Fruit fly (Drosophila melanogaster) whole organism, embryonic: Measurements from ENCODE around the gene CG31104.

Source experiments
- Abd-B ChIP-seq: fragments of 200-800 bp; sonication (Bioruptor generic); optimal IDR thresholded peaks from 2 replicates; lab custom pipeline; 2018; ENCODE audit warnings: missing biosample characterization, mild to moderate bottlenecking, missing genetic modification characterization, moderate library complexity
- Bgb ChIP-seq: fragments of 200-800 bp; sonication (Bioruptor generic); IDR thresholded peaks from 2 replicates; pipeline ENCODE4 v1.3.6; 2022; ENCODE audit warnings: missing biosample characterization, missing genetic modification characterization; ENCODE audit not compliant: partially characterized antibody
- CG10565 ChIP-seq: fragments of 200-800 bp; sonication (Bioruptor generic); optimal IDR thresholded peaks from 3 replicates; lab custom pipeline; 2016; ENCODE audit warnings: missing biosample characterization, mild to moderate bottlenecking, missing genetic modification characterization
- CG11398 ChIP-seq: fragments of 200-800 bp; sonication (Bioruptor generic); optimal IDR thresholded peaks from 2 replicates; lab custom pipeline; 2016; ENCODE audit warnings: missing biosample characterization, missing genetic modification characterization
- CG11456 ChIP-seq: fragments of 200-800 bp; sonication (Bioruptor generic); IDR thresholded peaks from 3 replicates; pipeline ENCODE4 v1.3.6; 2022; ENCODE audit warnings: missing biosample characterization, missing genetic modification characterization
- CG13287 ChIP-seq: fragments of 200-800 bp; sonication (Bioruptor generic); IDR thresholded peaks from 2 replicates; pipeline ENCODE4 v1.3.6; 2022; ENCODE audit warnings: missing biosample characterization, missing genetic modification characterization; ENCODE audit not compliant: partially characterized antibody
- CG15601 ChIP-seq: fragments of 200-800 bp; sonication (Bioruptor generic); optimal IDR thresholded peaks from 3 replicates; lab custom pipeline; 2019; ENCODE audit warnings: missing biosample characterization, mild to moderate bottlenecking, missing genetic modification characterization, moderate library complexity
- CG16813 ChIP-seq: fragments of 200-800 bp; sonication (Bioruptor generic); IDR thresholded peaks from 3 replicates; pipeline ENCODE4 v1.3.6; 2022; ENCODE audit warnings: missing biosample characterization, missing genetic modification characterization; ENCODE audit not compliant: partially characterized antibody
- CG17359 ChIP-seq: fragments of 200-800 bp; sonication (Bioruptor generic); optimal IDR thresholded peaks from 3 replicates; lab custom pipeline; 2018; ENCODE audit warnings: missing biosample characterization, mild to moderate bottlenecking, missing genetic modification characterization, moderate library complexity
- CG17361 ChIP-seq: fragments of 200-800 bp; sonication (Bioruptor generic); IDR thresholded peaks from 3 replicates; pipeline ENCODE4 v1.3.6; 2022; ENCODE audit warnings: missing biosample characterization, missing genetic modification characterization
- CG17568 ChIP-seq: fragments of 200-800 bp; sonication (Bioruptor generic); optimal IDR thresholded peaks from 2 replicates; lab custom pipeline; 2018; ENCODE audit warnings: missing biosample characterization, mild to moderate bottlenecking, missing genetic modification characterization, moderate library complexity
- CG18011 ChIP-seq: fragments of 200-800 bp; sonication (Bioruptor generic); optimal IDR thresholded peaks from 2 replicates; lab custom pipeline; 2017; ENCODE audit warnings: missing biosample characterization, missing genetic modification characterization, mild to moderate bottlenecking, moderate library complexity, missing genotype
- CG2875 ChIP-seq: fragments of 200-800 bp; sonication (Bioruptor generic); optimal IDR thresholded peaks from 2 replicates; lab custom pipeline; 2017; ENCODE audit warnings: missing biosample characterization, mild to moderate bottlenecking, missing genetic modification characterization, missing genetic modification reagents
- CG34422 ChIP-seq: fragments of 200-800 bp; sonication (Bioruptor generic); IDR thresholded peaks from 3 replicates; pipeline ENCODE4 v1.3.6; 2022; ENCODE audit warnings: missing biosample characterization, missing genetic modification characterization
- CG6683 ChIP-seq: fragments of 200-800 bp; sonication (Bioruptor generic); optimal IDR thresholded peaks from 2 replicates; lab custom pipeline; 2017; ENCODE audit warnings: missing biosample characterization, mild to moderate bottlenecking, missing genetic modification characterization, missing genetic modification reagents
- CG7963 ChIP-seq: fragments of 200-800 bp; sonication (Bioruptor generic); IDR thresholded peaks from 3 replicates; pipeline ENCODE4 v1.3.6; 2022; ENCODE audit warnings: missing biosample characterization, missing genetic modification characterization; ENCODE audit not compliant: partially characterized antibody
- CG9932 ChIP-seq: fragments of 200-800 bp; sonication (Bioruptor generic); IDR thresholded peaks from 2 replicates; pipeline ENCODE4 v1.3.6; 2022; ENCODE audit warnings: missing biosample characterization, missing genetic modification characterization
- Camta ChIP-seq: fragments of 200-800 bp; sonication (Bioruptor generic); optimal IDR thresholded peaks from 2 replicates; lab custom pipeline; 2016; ENCODE audit warnings: missing biosample characterization, missing genetic modification characterization
- CoRest ChIP-seq: fragments of 200-800 bp; sonication (Bioruptor generic); optimal IDR thresholded peaks from 3 replicates; lab custom pipeline; 2018; ENCODE audit warnings: missing biosample characterization, mild to moderate bottlenecking, missing genetic modification characterization, moderate library complexity
- Dp ChIP-seq: fragments of 200-800 bp; sonication (Bioruptor generic); optimal IDR thresholded peaks from 2 replicates; lab custom pipeline; 2018; ENCODE audit warnings: missing biosample characterization, mild to moderate bottlenecking, missing genetic modification characterization, moderate library complexity
- HHEX ChIP-seq: fragments of 200-800 bp; sonication (Bioruptor generic); optimal IDR thresholded peaks from 3 replicates; lab custom pipeline; 2017; ENCODE audit warnings: missing biosample characterization, mild to moderate bottlenecking, missing genetic modification characterization, missing genetic modification reagents
- HLHmδ ChIP-seq: fragments of 200-800 bp; sonication (Bioruptor generic); optimal IDR thresholded peaks from 2 replicates; lab custom pipeline; 2018; ENCODE audit warnings: missing biosample characterization, mild to moderate bottlenecking, missing genetic modification characterization, moderate library complexity
- Hand ChIP-seq: fragments of 200-800 bp; sonication (Bioruptor generic); optimal IDR thresholded peaks from 2 replicates; lab custom pipeline; 2017; ENCODE audit warnings: mild to moderate bottlenecking, missing biosample characterization, missing genetic modification reagents, missing genetic modification characterization
- MESR4 ChIP-seq: fragments of 200-800 bp; sonication (Bioruptor generic); optimal IDR thresholded peaks from 2 replicates; lab custom pipeline; 2018; ENCODE audit warnings: missing biosample characterization, mild to moderate bottlenecking, missing genetic modification characterization, moderate library complexity
- Myb ChIP-seq: fragments of 200-800 bp; sonication (Bioruptor generic); optimal IDR thresholded peaks from 2 replicates; lab custom pipeline; 2016; ENCODE audit warnings: missing biosample characterization, missing genetic modification characterization
- NFAT ChIP-seq: fragments of 200-800 bp; sonication (Bioruptor generic); IDR thresholded peaks from 2 replicates; pipeline ENCODE4 v1.3.6; 2022; ENCODE audit warnings: missing biosample characterization, missing genetic modification characterization
- Rfx ChIP-seq: fragments of 200-800 bp; sonication (Bioruptor generic); IDR thresholded peaks from 2 replicates; pipeline ENCODE4 v1.3.6; 2022; ENCODE audit warnings: missing biosample characterization, missing genetic modification characterization
- Scr ChIP-seq: fragments of 200-800 bp; sonication (Bioruptor generic); IDR thresholded peaks from 2 replicates; pipeline ENCODE4 v1.3.6; 2022; ENCODE audit warnings: missing biosample characterization, missing genetic modification characterization; ENCODE audit not compliant: partially characterized antibody
- Side ChIP-seq: fragments of 200-800 bp; sonication (Bioruptor generic); optimal IDR thresholded peaks from 2 replicates; lab custom pipeline; 2016; ENCODE audit warnings: missing biosample characterization, missing genetic modification characterization
- Sry-δ ChIP-seq: fragments of 200-800 bp; sonication (Bioruptor generic); optimal IDR thresholded peaks from 2 replicates; lab custom pipeline; 2016; ENCODE audit warnings: missing biosample characterization, missing genetic modification characterization
- TFAM ChIP-seq: fragments of 200-800 bp; sonication (Bioruptor generic); optimal IDR thresholded peaks from 2 replicates; lab custom pipeline; 2017; ENCODE audit warnings: missing biosample characterization, missing genetic modification characterization, inconsistent platforms
- al ChIP-seq: fragments of 200-800 bp; sonication (Bioruptor generic); IDR thresholded peaks from 2 replicates; pipeline ENCODE4 v1.3.6; 2022; ENCODE audit warnings: missing biosample characterization, missing genetic modification characterization
- bigmax ChIP-seq: fragments of 200-800 bp; sonication (Bioruptor generic); optimal IDR thresholded peaks from 2 replicates; lab custom pipeline; 2018; ENCODE audit warnings: missing biosample characterization, mild to moderate bottlenecking, missing genetic modification characterization
- bsh ChIP-seq, 2 experiments: fragments of 200-800 bp; sonication (Bioruptor generic); optimal IDR thresholded peaks; 2 replicates each; lab custom pipeline; 2017 to 2018; ENCODE audit warnings: mild to moderate bottlenecking in 2 of 2, missing biosample characterization in 2 of 2, missing genetic modification characterization in 2 of 2, moderate library complexity in 1 of 2
- corto ChIP-seq: fragments of 200-800 bp; sonication (Bioruptor generic); optimal IDR thresholded peaks from 2 replicates; lab custom pipeline; 2016; ENCODE audit warnings: missing biosample characterization, mild to moderate bottlenecking, missing genetic modification characterization, moderate library complexity
- grau ChIP-seq: fragments of 200-800 bp; optimal IDR thresholded peaks from 3 replicates; lab custom pipeline; 2019; ENCODE audit warnings: missing biosample characterization, mild to moderate bottlenecking, missing genetic modification characterization, moderate library complexity
- hbn ChIP-seq: fragments of 200-800 bp; sonication (Bioruptor generic); IDR thresholded peaks from 2 replicates; pipeline ENCODE4 v1.3.6; 2022; ENCODE audit warnings: missing biosample characterization, missing genetic modification characterization; ENCODE audit not compliant: partially characterized antibody
- inv ChIP-seq: fragments of 200-800 bp; sonication (Bioruptor generic); IDR thresholded peaks from 2 replicates; pipeline ENCODE4 v1.3.6; 2022; ENCODE audit warnings: missing biosample characterization, missing genetic modification characterization; ENCODE audit not compliant: partially characterized antibody
- kay ChIP-seq: fragments of 200-800 bp; sonication (Bioruptor generic); optimal IDR thresholded peaks from 2 replicates; lab custom pipeline; 2016; ENCODE audit warnings: missing biosample characterization, missing genetic modification characterization
- lbe ChIP-seq: fragments of 200-800 bp; sonication (Bioruptor generic); optimal IDR thresholded peaks from 2 replicates; lab custom pipeline; 2016; ENCODE audit warnings: missing biosample characterization, mild to moderate bottlenecking, missing genetic modification characterization
- mirr ChIP-seq: fragments of 200-800 bp; sonication (Bioruptor generic); optimal IDR thresholded peaks from 3 replicates; lab custom pipeline; 2018; ENCODE audit warnings: missing biosample characterization, mild to moderate bottlenecking, missing genetic modification characterization
- pb ChIP-seq: fragments of 200-800 bp; sonication (Bioruptor generic); optimal IDR thresholded peaks from 3 replicates; lab custom pipeline; 2016; ENCODE audit warnings: missing biosample characterization, missing genetic modification characterization
- ranshi ChIP-seq: fragments of 200-800 bp; sonication (Bioruptor generic); IDR thresholded peaks from 2 replicates; pipeline ENCODE4 v1.3.6; 2022; ENCODE audit warnings: missing biosample characterization, missing genetic modification characterization
- repo ChIP-seq: fragments of 200-800 bp; sonication (Bioruptor generic); optimal IDR thresholded peaks from 2 replicates; lab custom pipeline; 2016; ENCODE audit warnings: missing biosample characterization, missing genetic modification characterization
- sd ChIP-seq: fragments of 200-800 bp; sonication (Bioruptor generic); optimal IDR thresholded peaks from 3 replicates; lab custom pipeline; 2018; ENCODE audit warnings: missing biosample characterization, mild to moderate bottlenecking, missing genetic modification characterization, moderate library complexity
- wdn ChIP-seq: fragments of 200-800 bp; sonication (Bioruptor generic); IDR thresholded peaks from 2 replicates; pipeline ENCODE4 v1.3.6; 2022; ENCODE audit warnings: missing biosample characterization, missing genetic modification characterization
- zf30C ChIP-seq: fragments of 200-800 bp; sonication (Bioruptor generic); optimal IDR thresholded peaks from 3 replicates; lab custom pipeline; 2018; ENCODE audit warnings: missing biosample characterization, mild to moderate bottlenecking, missing genetic modification characterization

Gene CG31104

dm6 chr3R:25249145-25250141 is 35.8 kb upstream of the CG31104 start, which contains the start of gene Nup358 (continued):
- peak; percentile 51 for TF ChIP-seq Dp (GFP tag; lab: Kevin White, UChicago)
- TF ChIP-seq Camta: no peak
- no peak for TF ChIP-seq CG17361 (GFP tag; lab: Robert Waterston, UW)
- TF ChIP-seq Sry-δ (GFP tag; lab: Kevin White, UChicago): peak; percentile 91
- TF ChIP-seq corto (GFP tag; lab: Kevin White, UChicago): peak; percentile 16
- peak; percentile 34 for TF ChIP-seq grau (tag; lab: Kevin White, UChicago)
- peak; percentile 24 for TF ChIP-seq MESR4 (GFP tag; lab: Kevin White, UChicago)
- TF ChIP-seq TFAM (GFP tag; lab: Kevin White, UChicago): no peak
- TF ChIP-seq CG7963 (GFP tag; lab: Robert Waterston, UW): peak; percentile 97
- no peak for TF ChIP-seq CG11398
- TF ChIP-seq CG34422 (GFP tag; lab: Robert Waterston, UW): peak; percentile 79; the same call in 2 of the 3 replicates
- TF ChIP-seq al (GFP tag; lab: Robert Waterston, UW): 0 out of 2 replicates have a peak, but pooled peaks have one; percentile 5
- TF ChIP-seq CG11456 (GFP tag; lab: Robert Waterston, UW): no peak
- TF ChIP-seq sd (tag; lab: Kevin White, UChicago): peak; percentile 64
- no peak for TF ChIP-seq Hand (GFP tag; lab: Kevin White, UChicago)
- TF ChIP-seq wdn (GFP tag; lab: Robert Waterston, UW): no peak
- peak; percentile 98 for TF ChIP-seq inv (GFP tag; lab: Robert Waterston, UW)
- no peak for TF ChIP-seq pb (GFP tag; lab: Kevin White, UChicago)
- no peak for TF ChIP-seq bsh (GFP tag; optimal IDR thresholded peaks at IDR 0.05; lab: Kevin White, UChicago)
- no peak for TF ChIP-seq Side (GFP tag; lab: Kevin White, UChicago)
- TF ChIP-seq Abd-B: peak; percentile 14
- peak; percentile 97 for TF ChIP-seq CG13287 (GFP tag; lab: Robert Waterston, UW)
- peak; percentile 37 for TF ChIP-seq CG15601 (tag; lab: Kevin White, UChicago)
- TF ChIP-seq zf30C (GFP tag; lab: Kevin White, UChicago): no peak
- no peak for TF ChIP-seq ranshi (GFP tag; lab: Robert Waterston, UW)
- peak; percentile 96 for TF ChIP-seq bigmax (GFP tag; lab: Kevin White, UChicago)
- no peak for TF ChIP-seq repo (GFP tag; lab: Kevin White, UChicago)
- TF ChIP-seq CG17568 (GFP tag; lab: Kevin White, UChicago): no peak
- TF ChIP-seq kay (GFP tag; lab: Kevin White, UChicago): no peak
- peak; percentile 9 for TF ChIP-seq Myb (GFP tag; lab: Kevin White, UChicago)
- TF ChIP-seq CoRest: peak; percentile 22
- TF ChIP-seq hbn (GFP tag; lab: Robert Waterston, UW): peak; percentile 97
- TF ChIP-seq NFAT (GFP tag; lab: Robert Waterston, UW): 0 out of 2 replicates have a peak, but pooled peaks have one; percentile 31
- peak; percentile 99 for TF ChIP-seq Bgb (GFP tag; lab: Robert Waterston, UW)
- no peak for TF ChIP-seq CG2875 (GFP tag; lab: Kevin White, UChicago)
- no peak for TF ChIP-seq CG6683
- TF ChIP-seq Rfx: peak; percentile 60
- TF ChIP-seq CG16813: peak; percentile 98
- no peak for TF ChIP-seq HLHmδ (GFP tag; lab: Kevin White, UChicago)
- no peak for TF ChIP-seq HHEX (GFP tag; lab: Kevin White, UChicago)
- no peak for TF ChIP-seq mirr
- peak; percentile 98 for TF ChIP-seq Scr (GFP tag; lab: Robert Waterston, UW)
- peak; percentile 64 for TF ChIP-seq CG9932 (GFP tag; lab: Robert Waterston, UW)
- TF ChIP-seq lbe (GFP tag; lab: Kevin White, UChicago): no peak
- no peak for TF ChIP-seq CG18011 (GFP tag; lab: Kevin White, UChicago)
- TF ChIP-seq CG10565 (GFP tag; lab: Kevin White, UChicago): no peak
- no peak for TF ChIP-seq CG17359 (tag; lab: Kevin White, UChicago)
